Worm (Caenorhabditis elegans) whole organism, mixed stage, embryonic: ENCODE data around the gene T10C6.15.

Experiments
- M03D4.4 ChIP-seq: sonication (generic microtip); optimal IDR thresholded peaks from 2 replicates; lab custom pipeline; 2017; ENCODE audit warnings: mild to moderate bottlenecking, missing genetic modification characterization, missing compliant biosample characterization
- bed-3 ChIP-seq: fragments of 200-800 bp; sonication (Bioruptor generic); optimal IDR thresholded peaks from 3 replicates; lab custom pipeline; 2018; ENCODE audit warnings: mild to moderate bottlenecking, missing genetic modification characterization, moderate library complexity, missing compliant biosample characterization
- ceh-39 ChIP-seq: fragments of 150-350 bp; optimal IDR thresholded peaks from 2 replicates; lab custom pipeline; 2014; ENCODE audit warnings: missing biosample characterization, missing genetic modification characterization
- ceh-43 ChIP-seq: fragments of 200-800 bp; sonication (Bioruptor generic); optimal IDR thresholded peaks from 2 replicates; lab custom pipeline; 2018; ENCODE audit warnings: mild to moderate bottlenecking, missing genetic modification characterization, moderate library complexity, missing compliant biosample characterization
- ces-1 ChIP-seq: fragments of 150-350 bp; optimal IDR thresholded peaks from 2 replicates; lab custom pipeline; 2014; ENCODE audit warnings: missing biosample characterization, missing genetic modification reagents, missing genetic modification characterization
- drap-1 ChIP-seq: fragments of 200-800 bp; sonication (Bioruptor generic); optimal IDR thresholded peaks from 3 replicates; lab custom pipeline; 2018; ENCODE audit warnings: mild to moderate bottlenecking, missing genetic modification characterization, missing compliant biosample characterization
- elt-1 ChIP-seq: sonication (generic microtip); optimal IDR thresholded peaks from 2 replicates; lab custom pipeline; 2017; ENCODE audit warnings: missing genetic modification characterization, mild to moderate bottlenecking, missing compliant biosample characterization, antibody characterized with exemption, moderate library complexity, borderline replicate concordance; ENCODE audit not compliant: insufficient read depth
- elt-3 ChIP-seq: fragments of 150-350 bp; optimal IDR thresholded peaks from 2 replicates; lab custom pipeline; 2014; ENCODE audit warnings: missing biosample characterization, missing genetic modification characterization
- flh-1 ChIP-seq: fragments of 200-800 bp; sonication (Bioruptor generic); optimal IDR thresholded peaks from 2 replicates; lab custom pipeline; 2018; ENCODE audit warnings: mild to moderate bottlenecking, missing genetic modification characterization, moderate library complexity, missing compliant biosample characterization
- ham-2 ChIP-seq: fragments of 200-800 bp; sonication (Bioruptor generic); optimal IDR thresholded peaks from 2 replicates; lab custom pipeline; 2018; ENCODE audit warnings: mild to moderate bottlenecking, missing genetic modification characterization, missing compliant biosample characterization
- hlh-1 ChIP-seq: fragments of 150-350 bp; optimal IDR thresholded peaks from 2 replicates; lab custom pipeline; 2014; ENCODE audit warnings: missing biosample characterization, missing genetic modification reagents, missing genetic modification characterization
- lin-13 ChIP-seq: fragments of 150-350 bp; optimal IDR thresholded peaks from 2 replicates; lab custom pipeline; 2014; ENCODE audit warnings: missing biosample characterization, missing genetic modification characterization
- lsy-2 ChIP-seq: fragments of 150-350 bp; optimal IDR thresholded peaks from 2 replicates; lab custom pipeline; 2014; ENCODE audit warnings: missing biosample characterization, missing genetic modification characterization
- mab-5 ChIP-seq: fragments of 150-350 bp; optimal IDR thresholded peaks from 2 replicates; lab custom pipeline; 2014; ENCODE audit warnings: missing biosample characterization, missing genetic modification characterization
- mep-1 ChIP-seq: fragments of 150-350 bp; optimal IDR thresholded peaks from 2 replicates; lab custom pipeline; 2017; ENCODE audit warnings: missing biosample characterization, missing genetic modification reagents, missing genetic modification characterization, inconsistent platforms
- mls-2 ChIP-seq: sonication (generic microtip); optimal IDR thresholded peaks from 2 replicates; lab custom pipeline; 2016; ENCODE audit warnings: mild to moderate bottlenecking, missing genetic modification characterization, moderate library complexity, missing compliant biosample characterization
- nhr-2 ChIP-seq: fragments of 150-350 bp; optimal IDR thresholded peaks from 2 replicates; lab custom pipeline; 2014; ENCODE audit warnings: missing biosample characterization, missing genetic modification characterization
- nhr-237 ChIP-seq: fragments of 150-350 bp; optimal IDR thresholded peaks from 2 replicates; lab custom pipeline; 2014; ENCODE audit warnings: missing biosample characterization, missing genetic modification characterization
- nhr-28 ChIP-seq: fragments of 150-350 bp; optimal IDR thresholded peaks from 2 replicates; lab custom pipeline; 2014; ENCODE audit warnings: missing biosample characterization, missing genetic modification characterization
- nhr-76 ChIP-seq: sonication (generic microtip); optimal IDR thresholded peaks from 2 replicates; lab custom pipeline; 2017; ENCODE audit warnings: missing biosample characterization, missing genetic modification characterization
- pha-4 ChIP-seq: fragments of 150-350 bp; optimal IDR thresholded peaks from 2 replicates; lab custom pipeline; 2018; ENCODE audit warnings: missing biosample characterization, missing genetic modification reagents, missing genetic modification characterization
- sem-2 ChIP-seq: fragments of 200-800 bp; sonication (Bioruptor generic); optimal IDR thresholded peaks from 2 replicates; lab custom pipeline; 2018; ENCODE audit warnings: mild to moderate bottlenecking, missing genetic modification characterization, missing compliant biosample characterization
- snpc-4 ChIP-seq: fragments of 150-350 bp; optimal IDR thresholded peaks from 2 replicates; lab custom pipeline; 2014; ENCODE audit warnings: missing biosample characterization, missing genetic modification characterization
- sptf-1 ChIP-seq: sonication (generic microtip); optimal IDR thresholded peaks from 2 replicates; lab custom pipeline; 2017; ENCODE audit warnings: mild to moderate bottlenecking, missing genetic modification characterization, moderate library complexity, missing compliant biosample characterization
- tbx-8 ChIP-seq: fragments of 200-800 bp; sonication (Bioruptor generic); optimal IDR thresholded peaks from 2 replicates; lab custom pipeline; 2018; ENCODE audit warnings: mild to moderate bottlenecking, missing genetic modification characterization, moderate library complexity, missing compliant biosample characterization
- unc-120 ChIP-seq: sonication (generic microtip); optimal IDR thresholded peaks from 2 replicates; lab custom pipeline; 2017; ENCODE audit warnings: missing genetic modification characterization, missing compliant biosample characterization; ENCODE audit not compliant: poor library complexity, severe bottlenecking
- unc-39 ChIP-seq: fragments of 150-350 bp; optimal IDR thresholded peaks from 2 replicates; lab custom pipeline; 2014; ENCODE audit warnings: missing biosample characterization, missing genetic modification characterization
- unc-62 ChIP-seq: fragments of 150-350 bp; optimal IDR thresholded peaks from 2 replicates; lab custom pipeline; 2014; ENCODE audit warnings: missing biosample characterization, missing genetic modification reagents, missing genetic modification characterization

T10C6.15 gene

DNA sequence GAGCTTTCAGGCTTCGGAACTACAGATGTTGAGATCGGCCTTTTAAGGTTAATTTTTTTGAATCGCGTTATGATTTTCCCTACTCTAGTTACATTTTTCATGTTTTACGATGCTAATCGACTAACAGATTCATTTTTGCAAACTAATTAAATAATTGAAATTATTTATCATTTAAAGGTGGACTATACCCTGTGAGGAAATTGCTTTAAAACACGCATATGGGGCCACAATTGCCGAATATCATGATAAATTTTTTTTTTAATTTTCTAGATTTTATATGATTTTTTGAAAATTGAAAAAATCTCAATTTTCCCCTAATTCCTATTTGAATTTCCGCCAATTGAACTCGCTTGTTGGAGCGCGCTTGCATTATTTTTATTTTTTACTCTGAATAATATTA is 16.3 kb upstream of the T10C6.15 start, which contains the start of gene fbxa-100:
Gene fbxa-100 (minus strand): TSS at position 101 of the 400 bp plus-strand sequence.
- TF ChIP-seq sem-2 (no peak), mls-2 (tag; lab: Kevin White, UChicago) (no peak), unc-39 (tag; lab: Kevin White, UChicago) (no peak), bed-3 (GFP tag; lab: Kevin White, UChicago) (no peak), nhr-237 (no peak), nhr-28 (tag; lab: Kevin White, UChicago) (no peak), ces-1 (GFP tag; lab: Kevin White, UChicago) (no peak)

DNA sequence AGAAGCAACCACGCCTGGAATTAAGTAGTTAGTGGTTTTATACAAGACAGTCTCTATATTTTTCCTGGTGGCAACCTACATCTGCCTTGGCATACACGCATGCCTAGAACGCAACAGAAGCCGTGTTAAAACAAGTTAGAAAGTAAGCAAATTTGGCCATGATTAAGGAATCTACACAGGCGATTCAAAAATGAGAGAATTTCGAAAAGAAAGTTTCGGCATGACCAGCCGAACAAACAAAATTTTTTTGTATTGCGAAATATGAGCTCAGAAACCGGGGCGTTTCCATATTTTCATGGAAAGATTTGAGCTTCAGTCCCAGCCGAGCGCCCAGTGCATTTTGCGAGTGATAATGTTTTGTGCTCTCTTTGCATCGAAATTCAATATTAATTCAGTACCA is 14.4 kb upstream of the T10C6.15 start, which contains the start of gene F14H3.15:
Gene F14H3.15 (minus strand): TSS at position 101 of the 400 bp plus-strand sequence.
- TF ChIP-seq nhr-2: no peak
- no peak for TF ChIP-seq tbx-8
- no peak for TF ChIP-seq flh-1
- no peak for TF ChIP-seq M03D4.4 (tag; lab: Kevin White, UChicago)
- no peak for TF ChIP-seq bed-3 (GFP tag; lab: Kevin White, UChicago)
- TF ChIP-seq unc-62 (GFP tag; lab: Kevin White, UChicago): no peak
- no peak for TF ChIP-seq elt-1 (tag; lab: Kevin White, UChicago)
- TF ChIP-seq lsy-2: no peak
- TF ChIP-seq pha-4 (tag; lab: Kevin White, UChicago): no peak
- TF ChIP-seq mep-1 (tag; lab: Kevin White, UChicago): no peak
- TF ChIP-seq ces-1 (GFP tag; lab: Kevin White, UChicago): no peak
- no peak for TF ChIP-seq snpc-4 (tag; lab: Kevin White, UChicago)
- no peak for TF ChIP-seq unc-120 (tag; lab: Kevin White, UChicago)

DNA sequence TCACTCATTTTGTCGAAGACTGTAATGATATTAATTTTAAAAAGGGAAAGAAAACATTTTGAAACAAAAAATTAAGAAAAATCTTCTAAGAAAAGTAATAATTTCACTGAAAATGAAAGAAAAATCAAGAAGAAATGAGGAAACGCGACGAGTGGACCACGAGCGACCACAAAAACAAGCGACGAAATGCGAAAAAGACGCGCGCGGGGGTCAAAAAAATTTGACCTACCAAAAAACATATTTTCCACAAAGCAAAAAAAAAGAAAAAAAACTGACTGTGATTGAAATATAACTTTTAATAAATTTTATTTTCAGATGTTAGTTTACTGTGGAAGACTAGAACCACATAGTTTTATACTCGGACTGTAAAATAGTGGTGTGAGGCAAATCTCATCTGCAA is 13.1 kb upstream of the T10C6.15 start, which contains the start of gene F14H3.6:
Gene F14H3.6 (minus strand): TSS at position 22 of the 400 bp plus-strand sequence.
- TF ChIP-seq ces-1 (GFP tag; lab: Kevin White, UChicago) (no peak), unc-62 (GFP tag; lab: Kevin White, UChicago) (no peak), drap-1 (GFP tag; lab: Kevin White, UChicago) (no peak), ceh-43 (GFP tag; lab: Kevin White, UChicago) (no peak)
- TF ChIP-seq, all 35 proteins: peak for 0

DNA sequence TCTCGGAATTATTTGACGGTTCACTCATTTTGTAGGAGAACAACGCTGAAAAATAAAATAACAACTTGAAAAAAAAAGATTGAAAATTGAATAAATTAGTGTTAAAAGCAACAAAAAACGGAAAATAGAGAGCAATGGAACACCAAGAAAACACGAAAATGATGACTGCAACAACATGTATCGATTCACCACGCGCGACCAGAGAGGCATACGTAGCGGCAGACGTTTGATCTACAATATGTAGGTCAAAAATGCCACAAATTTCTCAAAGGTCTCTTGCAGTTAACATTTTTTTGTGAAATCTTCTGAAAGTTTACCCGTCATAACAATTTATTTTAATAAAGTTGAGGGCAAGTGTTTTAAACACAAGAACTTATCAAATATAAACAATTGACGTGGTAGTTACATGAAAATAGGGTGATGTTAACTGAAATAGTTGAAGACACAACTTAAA is 11.3 kb upstream of the T10C6.15 start, which contains the start of gene F14H3.5:
Gene F14H3.5 (minus strand): TSS at position 51 of the 454 bp plus-strand sequence.
- TF ChIP-seq ceh-39 (tag; lab: Kevin White, UChicago) (no peak), nhr-76 (tag; lab: Kevin White, UChicago) (no peak), hlh-1 (tag; lab: Kevin White, UChicago) (no peak)

DNA sequence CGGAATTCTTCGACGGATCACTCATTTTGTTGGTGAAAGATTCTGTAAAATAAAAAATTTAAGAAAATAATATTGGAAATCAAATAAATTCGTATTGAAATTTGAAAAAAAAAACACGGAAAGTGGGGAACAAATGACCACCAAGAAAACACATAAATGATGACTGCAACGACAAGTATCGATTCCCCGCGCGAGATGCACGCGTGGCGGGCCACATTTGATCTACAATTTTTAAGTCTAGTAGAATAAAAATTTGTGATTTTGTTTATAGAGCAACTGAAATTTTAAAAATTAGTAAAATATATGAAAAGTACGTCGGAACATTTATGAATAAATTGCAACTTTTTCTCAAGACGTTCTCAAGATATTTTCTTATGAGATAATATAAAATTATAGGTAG is 9.3 kb upstream of the T10C6.15 start, which contains the start of gene F14H3.4:
Gene F14H3.4 (minus strand): TSS at position 42 of the 400 bp plus-strand sequence.
- TF ChIP-seq sptf-1 (tag; lab: Kevin White, UChicago) (no peak), nhr-28 (tag; lab: Kevin White, UChicago) (no peak), lin-13 (tag; lab: Kevin White, UChicago) (no peak), pha-4 (tag; lab: Kevin White, UChicago) (no peak), ham-2 (GFP tag; lab: Kevin White, UChicago) (no peak), elt-3 (tag; lab: Kevin White, UChicago) (no peak), ces-1 (GFP tag; lab: Kevin White, UChicago) (no peak), M03D4.4 (tag; lab: Kevin White, UChicago) (no peak), lsy-2 (no peak), mab-5 (tag; lab: Kevin White, UChicago) (no peak), snpc-4 (tag; lab: Kevin White, UChicago) (no peak), mep-1 (tag; lab: Kevin White, UChicago) (no peak)

DNA sequence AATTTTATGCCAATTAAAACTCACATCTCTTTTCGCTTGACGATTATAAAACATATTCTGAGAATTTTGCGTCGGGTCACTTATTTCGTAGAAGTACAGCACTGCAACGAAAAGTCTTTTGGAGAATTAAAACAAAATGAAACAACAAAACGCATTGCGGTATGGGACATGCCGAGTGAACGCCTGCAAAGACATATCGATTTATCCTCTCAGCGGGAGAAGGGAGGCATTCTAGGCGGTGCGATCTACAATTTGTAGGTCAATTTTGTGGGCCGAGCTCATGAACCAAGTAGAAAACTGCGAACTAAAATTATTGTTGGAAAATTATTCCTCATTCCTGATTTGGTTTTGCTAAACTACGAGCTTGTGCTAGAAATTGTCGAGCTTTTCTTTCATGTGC is 7.6 kb upstream of the T10C6.15 start, which contains the start of gene F14H3.3:
Gene F14H3.3 (minus strand): TSS at position 101 of the 400 bp plus-strand sequence.
- no peak for TF ChIP-seq unc-62 (GFP tag; lab: Kevin White, UChicago)
- no peak for TF ChIP-seq lsy-2
- no peak for TF ChIP-seq snpc-4 (tag; lab: Kevin White, UChicago)
- TF ChIP-seq mab-5 (tag; lab: Kevin White, UChicago): no peak
- TF ChIP-seq elt-3 (tag; lab: Kevin White, UChicago): no peak
- TF ChIP-seq, all 35 proteins: peak for 0
